Fruit fly (Drosophila melanogaster) whole organism, wandering third instar larva: Measurements from ENCODE around the gene lectin-28C.

ENCODE experiments used
- Abd-B ChIP-seq: fragments of >200 bp; optimal IDR thresholded peaks from 2 replicates; lab custom pipeline; 2017; ENCODE audit warnings: missing biosample characterization, missing genetic modification characterization
- GATAd ChIP-seq: sonication (Bioruptor generic); optimal IDR thresholded peaks from 2 replicates; lab custom pipeline; 2016; ENCODE audit warnings: missing biosample characterization, missing genetic modification characterization
- HLH106 ChIP-seq: fragments of 200-800 bp; optimal IDR thresholded peaks from 3 replicates; lab custom pipeline; 2019; ENCODE audit warnings: missing biosample characterization, mild to moderate bottlenecking, missing genetic modification characterization, moderate library complexity
- Myc ChIP-seq: fragments of >200 bp; optimal IDR thresholded peaks from 2 replicates; lab custom pipeline; 2017
- N ChIP-seq: fragments of >200 bp; optimal IDR thresholded peaks from 2 replicates; lab custom pipeline; 2018; ENCODE audit warnings: missing biosample characterization, missing external identifiers, missing genetic modification characterization
- Sp1 ChIP-seq: fragments of 200-800 bp; sonication (Bioruptor generic); optimal IDR thresholded peaks from 3 replicates; lab custom pipeline; 2019; ENCODE audit warnings: missing biosample characterization, mild to moderate bottlenecking, missing genetic modification characterization, moderate library complexity
- br ChIP-seq: fragments of 200-800 bp; sonication (Bioruptor generic); optimal IDR thresholded peaks from 2 replicates; lab custom pipeline; 2016; ENCODE audit warnings: missing biosample characterization, missing genetic modification characterization
- dl ChIP-seq, 2 experiments: fragments of 175-275, 200-275 bp in 1 of 2; fragments of 200-275 bp in 1 of 2; sonication (Bioruptor generic); optimal IDR thresholded peaks; lab custom pipeline; 2018; ENCODE audit warnings: mild to moderate bottlenecking in 2 of 2, missing biosample characterization in 2 of 2, missing genetic modification characterization in 2 of 2, moderate library complexity in 2 of 2; ENCODE audit not compliant: partially characterized antibody in 2 of 2, insufficient read depth in 1 of 2
- dmrt93B ChIP-seq: fragments of 200-800 bp; sonication (Bioruptor generic); optimal IDR thresholded peaks from 2 replicates; lab custom pipeline; 2018; ENCODE audit warnings: missing biosample characterization, mild to moderate bottlenecking, missing genetic modification characterization
- h ChIP-seq: fragments of 200-800 bp; sonication (Bioruptor generic); optimal IDR thresholded peaks from 3 replicates; lab custom pipeline; 2016; ENCODE audit warnings: missing biosample characterization, mild to moderate bottlenecking, missing genetic modification characterization
- lola ChIP-seq: fragments of >200 bp; optimal IDR thresholded peaks from 2 replicates; lab custom pipeline; 2017; ENCODE audit warnings: missing biosample characterization, missing genetic modification characterization
- pan ChIP-seq: fragments of >200 bp; optimal IDR thresholded peaks from 2 replicates; lab custom pipeline; 2017
- psq ChIP-seq: fragments of 200-800 bp; sonication (Bioruptor generic); optimal IDR thresholded peaks from 3 replicates; lab custom pipeline; 2017; ENCODE audit warnings: missing biosample characterization, mild to moderate bottlenecking, missing genetic modification characterization, moderate library complexity
- usp ChIP-seq: fragments of >200 bp; optimal IDR thresholded peaks from 2 replicates; lab custom pipeline; 2017; ENCODE audit warnings: missing biosample characterization, missing genetic modification characterization

DNA sequence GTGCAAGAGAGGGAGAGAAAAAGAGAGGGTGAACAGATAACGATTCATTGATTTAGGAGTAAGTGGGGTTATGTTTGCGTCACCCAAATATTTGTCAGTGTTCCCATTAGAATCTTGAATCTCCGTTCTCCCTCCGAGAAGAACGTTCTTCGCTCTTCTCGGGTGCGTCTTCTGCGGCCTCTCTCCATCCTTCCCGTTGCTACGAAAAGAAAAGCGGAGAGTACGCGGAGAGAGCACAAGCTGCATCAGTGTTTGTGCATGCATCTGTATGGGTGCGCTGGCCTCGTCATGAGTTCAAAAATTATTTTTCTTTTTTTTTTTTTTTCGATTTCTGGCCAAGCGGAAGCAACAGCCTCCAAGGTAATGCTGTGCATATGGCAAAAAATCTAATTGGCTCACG is 28.0 kb upstream of the lectin-28C start:
- TF ChIP-seq Sp1 (GFP tag; lab: Kevin White, UChicago) = no peak
- peak; percentile 54 to 55 for TF ChIP-seq dl (GFP tag; optimal IDR thresholded peaks at IDR 0.05; lab: Kevin White, UChicago; ENCODE audit: insufficient read depth in 1 of 2, partially characterized antibody in 2 of 2)
- TF ChIP-seq br = no peak
- no peak for TF ChIP-seq Myc (lab: Kevin White, UChicago)
- no peak for TF ChIP-seq Abd-B
- TF ChIP-seq usp (GFP tag; lab: Kevin White, UChicago) = no peak
- TF ChIP-seq pan = no peak
- no peak for TF ChIP-seq HLH106
- TF ChIP-seq N (GFP tag; lab: Kevin White, UChicago) = peak; percentile 62
- no peak for TF ChIP-seq dmrt93B
- no peak for TF ChIP-seq h (GFP tag; lab: Kevin White, UChicago)
- no peak for TF ChIP-seq lola (GFP tag; lab: Kevin White, UChicago)
- no peak for TF ChIP-seq psq (GFP tag; lab: Kevin White, UChicago)
- TF ChIP-seq GATAd (GFP tag; lab: Kevin White, UChicago) = no peak
